Fruit fly (Drosophila melanogaster): ENCODE results near the gene CG43931.

DNA sequence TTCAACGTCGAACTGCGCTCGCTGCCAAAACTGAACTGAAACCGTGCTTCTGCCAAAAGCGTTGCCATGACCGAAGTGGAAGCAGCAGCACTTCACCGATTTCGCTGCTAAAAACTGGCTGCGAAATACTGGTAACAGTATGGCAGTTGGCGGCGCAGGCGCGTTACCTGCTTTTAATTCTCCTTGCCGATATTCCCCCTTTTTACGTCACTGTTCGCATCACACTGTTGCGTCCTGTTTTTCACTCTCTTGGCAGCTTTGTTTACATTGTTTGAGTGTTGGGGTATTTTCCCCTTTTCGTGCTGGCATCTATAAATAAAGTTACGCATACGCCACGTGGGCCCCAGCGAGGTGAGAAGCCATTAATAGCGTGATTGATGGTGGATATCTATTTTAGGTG is 12.2 kb upstream of the CG43931 start, which contains the start of gene CG32432:
- no peak for TF ChIP-seq Hr96 (GFP tag; optimal IDR thresholded peaks at IDR 0.05)
- no peak for TF ChIP-seq CG11617 (GFP tag; optimal IDR thresholded peaks at IDR 0.05)
- TF ChIP-seq ovo (GFP tag; optimal IDR thresholded peaks at IDR 0.05) = no peak
- TF ChIP-seq Clk (GFP tag; optimal IDR thresholded peaks at IDR 0.05) = no peak
- peak; percentile 76 for TF ChIP-seq pad (GFP tag; optimal IDR thresholded peaks at IDR 0.05)
- no peak for TF ChIP-seq CG7045 (GFP tag; optimal IDR thresholded peaks at IDR 0.05)
- no peak for TF ChIP-seq kay (GFP tag; ENCODE audit: borderline replicate concordance)
- TF ChIP-seq toe (GFP tag; optimal IDR thresholded peaks at IDR 0.05) = no peak
- TF ChIP-seq CG1620 (GFP tag; optimal IDR thresholded peaks at IDR 0.05) = no peak
- no peak for TF ChIP-seq cic (GFP tag; optimal IDR thresholded peaks at IDR 0.05)
- TF ChIP-seq Crg-1 (GFP tag; optimal IDR thresholded peaks at IDR 0.05) = no peak
- no peak for TF ChIP-seq Mnt (GFP tag; optimal IDR thresholded peaks at IDR 0.05)
- no peak for TF ChIP-seq CG14711 (tag; optimal IDR thresholded peaks at IDR 0.05)

All from whole organism, adult.